Worm (Caenorhabditis elegans): ENCODE results near the gene T13C5.2.

Gene T13C5.2

ce11 chrX:6194191-6194724 is 9.4 kb downstream of the T13C5.2 start, which contains the start of gene ceh-54:
ceh-54 (minus strand) TSS chrX:6194241.
- TF ChIP-seq Y22D7AL.16 (tag; optimal IDR thresholded peaks at IDR 0.05) (no peak), fkh-6 (tag; optimal IDR thresholded peaks at IDR 0.05) (no peak), unc-42 (tag; optimal IDR thresholded peaks at IDR 0.05) (no peak)

DNA sequence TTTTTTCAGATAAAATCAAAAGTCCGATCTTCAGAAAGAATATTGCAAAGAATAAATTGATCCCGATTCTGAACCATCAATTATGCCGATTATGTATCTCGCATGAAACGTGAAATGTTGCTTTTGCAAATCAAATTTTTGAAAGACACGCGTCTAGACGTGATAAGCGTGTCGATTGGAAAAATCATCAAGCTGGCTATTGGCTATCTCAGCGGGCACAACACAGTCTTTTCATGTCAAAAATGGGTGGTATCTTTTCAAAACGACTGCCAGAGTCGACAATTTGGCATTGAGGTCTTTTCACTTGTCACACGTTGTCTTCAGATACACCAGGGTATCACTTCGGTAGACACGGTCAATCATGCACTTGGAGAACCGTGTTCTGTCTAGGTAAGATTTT is 11.8 kb downstream of the T13C5.2 start, which contains the start of gene daf-9:
Gene daf-9 (plus strand): TSS at position 301 of the 400 bp plus-strand sequence.
- TF ChIP-seq lin-11 (tag; optimal IDR thresholded peaks at IDR 0.05) (no peak), tbx-7 (tag; optimal IDR thresholded peaks at IDR 0.05) (no peak), sox-2 (GFP tag; IDR thresholded peaks at IDR 0.05) (no peak), dve-1 (tag; optimal IDR thresholded peaks at IDR 0.05) (no peak), unc-55 (GFP tag; optimal IDR thresholded peaks at IDR 0.05) (no peak), tbx-2 (tag; optimal IDR thresholded peaks at IDR 0.05) (no peak)

ce11 chrX:6201542-6201941 is 16.7 kb downstream of the T13C5.2 start:
- TF ChIP-seq ceh-31 (tag; optimal IDR thresholded peaks at IDR 0.05) = no peak
- no peak for TF ChIP-seq unc-55 (GFP tag; optimal IDR thresholded peaks at IDR 0.05)
- TF ChIP-seq pag-3 (tag; optimal IDR thresholded peaks at IDR 0.05; ENCODE audit: borderline replicate concordance) = no peak
- no peak for TF ChIP-seq elt-2 (tag; optimal IDR thresholded peaks at IDR 0.05)
- TF ChIP-seq K02D7.2 (tag; optimal IDR thresholded peaks at IDR 0.05) = no peak
- no peak for TF ChIP-seq tbx-7 (tag; optimal IDR thresholded peaks at IDR 0.05)
- no peak for TF ChIP-seq hlh-6 (tag; optimal IDR thresholded peaks at IDR 0.05)
- no peak for TF ChIP-seq dve-1 (tag; optimal IDR thresholded peaks at IDR 0.05)
- no peak for TF ChIP-seq ceh-6 (GFP tag; optimal IDR thresholded peaks at IDR 0.05)
- no peak for TF ChIP-seq fkh-10 (GFP tag; optimal IDR thresholded peaks at IDR 0.05)
- no peak for TF ChIP-seq dmd-4 (tag; optimal IDR thresholded peaks at IDR 0.05; ENCODE audit: borderline replicate concordance)
- no peak for TF ChIP-seq ztf-16 (tag; optimal IDR thresholded peaks at IDR 0.05)
- no peak for TF ChIP-seq pros-1 (tag; optimal IDR thresholded peaks at IDR 0.05)
- TF ChIP-seq sdc-2 (tag; optimal IDR thresholded peaks at IDR 0.05) = no peak
- TF ChIP-seq unc-86 (tag; optimal IDR thresholded peaks at IDR 0.05) = no peak
- no peak for TF ChIP-seq ceh-24 (tag; optimal IDR thresholded peaks at IDR 0.05)
- no peak for TF ChIP-seq ttx-3 (tag; optimal IDR thresholded peaks at IDR 0.05)
- TF ChIP-seq lin-11 (tag; optimal IDR thresholded peaks at IDR 0.05) = no peak
- no peak for TF ChIP-seq ahr-1 (tag; optimal IDR thresholded peaks at IDR 0.05)
- TF ChIP-seq unc-42 (tag; optimal IDR thresholded peaks at IDR 0.05) = no peak

DNA sequence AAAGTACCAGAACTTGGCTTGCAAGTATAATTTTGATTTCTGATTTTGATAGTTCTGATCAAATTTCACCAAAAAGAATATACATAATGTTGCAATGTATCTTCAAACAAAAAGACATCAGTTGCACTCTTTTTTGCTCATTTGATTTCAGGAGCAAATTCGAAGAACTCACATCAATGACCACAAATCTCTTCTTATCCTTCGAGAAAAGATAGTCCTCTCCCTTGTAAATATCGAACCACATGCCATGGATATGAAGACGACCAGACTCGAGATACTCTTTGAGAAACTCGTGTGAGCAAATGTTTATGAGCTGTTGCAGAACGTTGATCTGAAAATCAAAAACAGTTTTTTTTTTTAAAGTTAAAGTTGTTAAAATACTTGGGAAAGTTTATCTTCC is 18.0 kb downstream of the T13C5.2 start:
- TF ChIP-seq gmeb-2 (tag; optimal IDR thresholded peaks at IDR 0.05) = no peak
- TF ChIP-seq sox-2 (GFP tag; IDR thresholded peaks at IDR 0.05) = no peak
- no peak for TF ChIP-seq pax-1 (tag; optimal IDR thresholded peaks at IDR 0.05)
- no peak for TF ChIP-seq dmd-4 (tag; optimal IDR thresholded peaks at IDR 0.05; ENCODE audit: borderline replicate concordance)
- TF ChIP-seq tbx-2 (tag; optimal IDR thresholded peaks at IDR 0.05) = no peak
- TF ChIP-seq K09A11.1 (tag; optimal IDR thresholded peaks at IDR 0.05; ENCODE audit: insufficient read depth) = no peak

DNA sequence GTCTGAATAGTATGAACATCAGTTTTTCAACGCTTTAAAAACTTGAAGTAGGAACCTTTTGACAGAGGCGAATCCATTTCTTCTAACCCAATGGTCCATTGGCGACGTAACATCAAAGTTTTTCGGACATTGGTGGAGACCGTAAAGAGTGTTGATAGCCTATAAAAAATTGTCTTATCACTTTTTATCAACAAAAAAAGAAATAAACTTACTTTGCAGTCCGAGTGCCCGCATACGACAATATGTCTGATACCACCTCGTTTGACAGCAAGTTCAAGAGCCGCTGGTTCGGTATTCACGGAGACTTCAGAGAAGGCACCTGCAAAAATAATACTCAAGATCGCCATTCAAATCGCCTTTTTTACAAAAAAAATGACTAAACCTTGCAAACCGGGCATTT is 18.5 kb downstream of the T13C5.2 start:
- no peak for TF ChIP-seq pax-1 (tag; optimal IDR thresholded peaks at IDR 0.05)
- no peak for TF ChIP-seq ttx-3 (tag; optimal IDR thresholded peaks at IDR 0.05)
- TF ChIP-seq ceh-2 (tag; optimal IDR thresholded peaks at IDR 0.05) = no peak
- no peak for TF ChIP-seq unc-42 (tag; optimal IDR thresholded peaks at IDR 0.05)
- no peak for TF ChIP-seq ceh-45 (GFP tag; IDR thresholded peaks at IDR 0.05)
- no peak for TF ChIP-seq zip-5 (tag; optimal IDR thresholded peaks at IDR 0.05)
- TF ChIP-seq madf-2 (tag; optimal IDR thresholded peaks at IDR 0.05) = no peak
- no peak for TF ChIP-seq hlh-8 (tag; optimal IDR thresholded peaks at IDR 0.05)
- TF ChIP-seq fkh-10 (GFP tag; optimal IDR thresholded peaks at IDR 0.05) = no peak
- no peak for TF ChIP-seq npax-4 (tag; optimal IDR thresholded peaks at IDR 0.05)
- no peak for TF ChIP-seq che-1 (tag; optimal IDR thresholded peaks at IDR 0.05)
- TF ChIP-seq K09A11.1 (tag; optimal IDR thresholded peaks at IDR 0.05; ENCODE audit: insufficient read depth) = no peak
- TF ChIP-seq nhr-232 (tag; optimal IDR thresholded peaks at IDR 0.05) = no peak
- no peak for TF ChIP-seq ceh-22 (tag; optimal IDR thresholded peaks at IDR 0.05)
- no peak for TF ChIP-seq rnt-1 (tag; optimal IDR thresholded peaks at IDR 0.05)
- no peak for TF ChIP-seq odd-2 (tag; optimal IDR thresholded peaks at IDR 0.05)
- no peak for TF ChIP-seq ceh-19 (GFP tag; optimal IDR thresholded peaks at IDR 0.05)
- no peak for TF ChIP-seq pha-4 (tag; optimal IDR thresholded peaks at IDR 0.05)
- TF ChIP-seq pqm-1 (tag; optimal IDR thresholded peaks at IDR 0.05) = no peak
- TF ChIP-seq dmd-4 (tag; optimal IDR thresholded peaks at IDR 0.05; ENCODE audit: borderline replicate concordance) = no peak

Data from whole organism, late embryonic.